Worm (Caenorhabditis elegans): Measurements from ENCODE around the gene sma-9.
A peak's percentile ranks its signal among the peaks of the same experiment; 100 is the strongest.

The sma-9 gene

DNA sequence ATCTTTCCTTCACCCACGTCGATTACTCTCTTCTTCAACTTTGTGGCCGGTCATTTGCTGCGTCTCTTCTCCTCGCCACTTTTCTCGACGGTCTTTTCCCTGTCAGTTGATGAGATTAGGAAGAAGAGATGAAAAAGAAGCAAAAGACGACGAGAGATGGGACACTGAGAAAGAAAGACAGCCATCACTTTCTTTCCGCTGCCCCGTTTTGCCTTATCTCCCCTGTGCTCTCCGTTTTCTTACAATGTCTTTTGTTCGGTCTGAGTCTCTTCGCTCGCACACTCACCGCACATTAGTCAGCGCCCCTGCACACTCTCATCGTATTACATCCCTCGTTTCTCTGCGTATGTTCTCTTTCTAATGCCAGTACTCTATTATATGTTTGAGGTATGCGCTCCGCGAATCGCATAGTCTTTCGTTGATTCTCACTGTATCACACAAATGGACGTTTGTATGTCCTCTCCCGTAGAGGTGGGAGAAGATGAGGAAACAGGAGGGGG lies 2.9 kb upstream of the sma-9 start (continued):
- TF ChIP-seq pha-4 (tag; optimal IDR thresholded peaks at IDR 0.05) (peak; percentile 58), ceh-40 (GFP tag; IDR thresholded peaks at IDR 0.05) (no peak), unc-130 (GFP tag; optimal IDR thresholded peaks at IDR 0.05) (no peak), dpl-1 (GFP tag; optimal IDR thresholded peaks at IDR 0.05) (no peak), F52B5.7 (tag; optimal IDR thresholded peaks at IDR 0.05) (no peak), snpc-1.1 (tag; optimal IDR thresholded peaks at IDR 0.05; ENCODE audit: insufficient read depth) (no peak), lin-35 (GFP tag; optimal IDR thresholded peaks at IDR 0.05) (peak in 1 of 3 experiments; percentile 78), attf-5 (GFP tag; optimal IDR thresholded peaks at IDR 0.05) (peak; percentile 81), rcor-1 (GFP tag; IDR thresholded peaks at IDR 0.05) (peak; percentile 66; the same call in 1 of the 2 replicates), sea-2 (GFP tag; IDR thresholded peaks at IDR 0.05) (no peak), rec-8 (tag; optimal IDR thresholded peaks at IDR 0.05) (peak in 1 of 2 experiments; percentile 6), Y95B8A.8 (GFP tag; IDR thresholded peaks at IDR 0.05) (peak; percentile 62; the same call in 1 of the 2 replicates), sptf-2 (GFP tag; optimal IDR thresholded peaks at IDR 0.05) (no peak), ztf-28 (GFP tag; IDR thresholded peaks at IDR 0.05) (no peak), B0261.1 (tag; optimal IDR thresholded peaks at IDR 0.05) (peak; percentile 9), lin-54 (GFP tag; optimal IDR thresholded peaks at IDR 0.05) (no peak), C17E4.6 (GFP tag; IDR thresholded peaks at IDR 0.05) (no peak), madf-8 (GFP tag; conservative IDR thresholded peaks at IDR 0.05) (no peak), pbrm-1 (GFP tag; IDR thresholded peaks at IDR 0.05) (peak; percentile 69), madf-3 (GFP tag; IDR thresholded peaks at IDR 0.05) (0 out of 2 replicates have a peak, but pooled peaks have one; percentile 48), snpc-1.3 (tag; optimal IDR thresholded peaks at IDR 0.05; ENCODE audit: insufficient read depth) (peak; percentile 21), nfyb-1 (GFP tag; IDR thresholded peaks at IDR 0.05) (peak; percentile 85; the same call in 1 of the 2 replicates), Y67H2A.10 (GFP tag; conservative IDR thresholded peaks at IDR 0.05) (no peak), mxl-1 (tag; optimal IDR thresholded peaks at IDR 0.05) (no peak), F22D6.2 (tag; optimal IDR thresholded peaks at IDR 0.05) (peak; percentile 3), bed-2 (GFP tag; IDR thresholded peaks at IDR 0.05) (no peak), let-607 (tag; optimal IDR thresholded peaks at IDR 0.05) (peak; percentile 51 to 83), lin-40 (tag; optimal IDR thresholded peaks at IDR 0.05) (peak; percentile 96), fkh-3 (tag; optimal IDR thresholded peaks at IDR 0.05) (no peak), nfya-1 (tag; optimal IDR thresholded peaks at IDR 0.05; ENCODE audit: borderline replicate concordance, insufficient read depth) (no peak), akir-1 (GFP tag; optimal IDR thresholded peaks at IDR 0.05) (no peak), egrh-3 (GFP tag; IDR thresholded peaks at IDR 0.05) (no peak; the same call in none of the 2 replicates), B0336.3 (GFP tag; IDR thresholded peaks at IDR 0.05) (peak; percentile 94), rpc-1 (optimal IDR thresholded peaks at IDR 0.05) (no peak), rpc-1 (tag; optimal IDR thresholded peaks at IDR 0.05) (no peak), ceh-91 (GFP tag; IDR thresholded peaks at IDR 0.05) (no peak), ceh-27 (GFP tag; optimal IDR thresholded peaks at IDR 0.05) (peak; percentile 43), nfya-2 (GFP tag; IDR thresholded peaks at IDR 0.05) (no peak), Y53F4B.3 (GFP tag; IDR thresholded peaks at IDR 0.05) (no peak), hrde-1 (tag; optimal IDR thresholded peaks at IDR 0.05; ENCODE audit: borderline replicate concordance) (no peak), bed-1 (GFP tag; IDR thresholded peaks at IDR 0.05) (no peak), lin-26 (GFP tag; IDR thresholded peaks at IDR 0.05) (peak; percentile 61), ets-4 (GFP tag; optimal IDR thresholded peaks at IDR 0.05) (peak; percentile 44), K11D2.4 (GFP tag; IDR thresholded peaks at IDR 0.05) (peak; percentile 70; the same call in 1 of the 2 replicates), repo-1 (tag; optimal IDR thresholded peaks at IDR 0.05) (peak; percentile 76), ceh-79 (tag; optimal IDR thresholded peaks at IDR 0.05) (no peak), B0035.1 (tag; optimal IDR thresholded peaks at IDR 0.05) (no peak)

Measured in whole organism, young adult.